Worm (Caenorhabditis elegans) whole organism, mixed stage, embryonic: ENCODE measurements around the gene ttbk-6.

ENCODE experiments used
- ham-2 ChIP-seq: fragments of 200-800 bp; sonication (Bioruptor generic); optimal IDR thresholded peaks from 2 replicates; lab custom pipeline; 2018; ENCODE audit warnings: mild to moderate bottlenecking, missing genetic modification characterization, missing compliant biosample characterization
- lin-13 ChIP-seq: fragments of 150-350 bp; optimal IDR thresholded peaks from 2 replicates; lab custom pipeline; 2014; ENCODE audit warnings: missing biosample characterization, missing genetic modification characterization
- nhr-12 ChIP-seq: fragments of 150-350 bp; optimal IDR thresholded peaks from 2 replicates; lab custom pipeline; 2014; ENCODE audit warnings: missing biosample characterization, missing genetic modification characterization
- snpc-4 ChIP-seq: fragments of 150-350 bp; optimal IDR thresholded peaks from 2 replicates; lab custom pipeline; 2014; ENCODE audit warnings: missing biosample characterization, missing genetic modification characterization
- unc-39 ChIP-seq: fragments of 150-350 bp; optimal IDR thresholded peaks from 2 replicates; lab custom pipeline; 2014; ENCODE audit warnings: missing biosample characterization, missing genetic modification characterization

- no peak for TF ChIP-seq nhr-12 (tag; lab: Kevin White, UChicago)
- TF ChIP-seq lin-13, result no peak
- TF ChIP-seq unc-39, result no peak
- no peak for TF ChIP-seq snpc-4 (tag; lab: Kevin White, UChicago)
- TF ChIP-seq ham-2 (GFP tag; lab: Kevin White, UChicago), result no peak
These were observed 8.8 kb downstream of the ttbk-6 start for ce11 chrIII:5083304-5083703.
